Fruit fly (Drosophila melanogaster): ENCODE data around the gene CG11454.

The CG11454 gene

dm6 chr2L:143088-143487 is at the start of gene CG11454, which contains the start of gene CG31974:
TSS of gene CG11454 (plus strand) at chr2L:143323.
TSS of gene CG31974 (minus strand) at chr2L:143091.
- TF ChIP-seq EcR (GFP tag; optimal IDR thresholded peaks at IDR 0.05) (no peak), Dll (optimal IDR thresholded peaks at IDR 0.05) (no peak), psq (optimal IDR thresholded peaks at IDR 0.05) (no peak), usp (GFP tag; optimal IDR thresholded peaks at IDR 0.05) (no peak), pan (optimal IDR thresholded peaks at IDR 0.05) (no peak), CG8478 (optimal IDR thresholded peaks at IDR 0.05) (no peak)

- no peak for TF ChIP-seq EcR (GFP tag; optimal IDR thresholded peaks at IDR 0.05)
- TF ChIP-seq usp (GFP tag; optimal IDR thresholded peaks at IDR 0.05) = no peak
- TF ChIP-seq pan (optimal IDR thresholded peaks at IDR 0.05) = no peak
- no peak for TF ChIP-seq Dll (optimal IDR thresholded peaks at IDR 0.05)
- TF ChIP-seq CG8478 (optimal IDR thresholded peaks at IDR 0.05) = no peak
- no peak for TF ChIP-seq psq (optimal IDR thresholded peaks at IDR 0.05)
Observed at dm6 chr2L:94096-94495, 49.0 kb upstream of the CG11454 start.

dm6 chr2L:94639-95059 is 48.5 kb upstream of the CG11454 start, which contains the start of gene Zir:
TSS of gene Zir (plus strand) at chr2L:94739.
- TF ChIP-seq pan (optimal IDR thresholded peaks at IDR 0.05) (no peak), CG8478 (optimal IDR thresholded peaks at IDR 0.05) (no peak), Dll (optimal IDR thresholded peaks at IDR 0.05) (no peak), usp (GFP tag; optimal IDR thresholded peaks at IDR 0.05) (no peak), EcR (GFP tag; optimal IDR thresholded peaks at IDR 0.05) (no peak), psq (optimal IDR thresholded peaks at IDR 0.05) (no peak)

- TF ChIP-seq CG8478 (optimal IDR thresholded peaks at IDR 0.05) (no peak), EcR (GFP tag; optimal IDR thresholded peaks at IDR 0.05) (no peak), psq (optimal IDR thresholded peaks at IDR 0.05) (no peak), Dll (optimal IDR thresholded peaks at IDR 0.05) (no peak), usp (GFP tag; optimal IDR thresholded peaks at IDR 0.05) (no peak), pan (optimal IDR thresholded peaks at IDR 0.05) (no peak)
Observed at dm6 chr2L:102161-102761, 40.9 kb upstream of the CG11454 start, which contains the start of gene Creld. TSS of gene Creld (plus strand) at chr2L:102380.

- TF ChIP-seq CG8478 (optimal IDR thresholded peaks at IDR 0.05) = no peak
- no peak for TF ChIP-seq pan (optimal IDR thresholded peaks at IDR 0.05)
- no peak for TF ChIP-seq Dll (optimal IDR thresholded peaks at IDR 0.05)
Observed at dm6 chr2L:106540-106939, 36.6 kb upstream of the CG11454 start, which contains the start of the genes Nhe1 and Sam-S. TSS of gene Nhe1 (minus strand) at chr2L:106732. TSS of gene Sam-S (plus strand) at chr2L:106903.

dm6 chr2L:107032-107431 is 36.1 kb upstream of the CG11454 start:
- TF ChIP-seq Dll (optimal IDR thresholded peaks at IDR 0.05) (no peak), psq (optimal IDR thresholded peaks at IDR 0.05) (no peak)

- no peak for TF ChIP-seq pan (optimal IDR thresholded peaks at IDR 0.05)
- TF ChIP-seq usp (GFP tag; optimal IDR thresholded peaks at IDR 0.05) = no peak
- TF ChIP-seq psq (optimal IDR thresholded peaks at IDR 0.05) = no peak
- TF ChIP-seq CG8478 (optimal IDR thresholded peaks at IDR 0.05) = no peak
- no peak for TF ChIP-seq EcR (GFP tag; optimal IDR thresholded peaks at IDR 0.05)
- no peak for TF ChIP-seq Dll (optimal IDR thresholded peaks at IDR 0.05)
Observed at dm6 chr2L:107476-108436, 35.4 kb upstream of the CG11454 start.

- TF ChIP-seq CG8478 (optimal IDR thresholded peaks at IDR 0.05) = no peak
- TF ChIP-seq pan (optimal IDR thresholded peaks at IDR 0.05) = no peak
- TF ChIP-seq Dll (optimal IDR thresholded peaks at IDR 0.05) = no peak
- TF ChIP-seq usp (GFP tag; optimal IDR thresholded peaks at IDR 0.05) = no peak
- no peak for TF ChIP-seq psq (optimal IDR thresholded peaks at IDR 0.05)
- no peak for TF ChIP-seq EcR (GFP tag; optimal IDR thresholded peaks at IDR 0.05)
Observed at dm6 chr2L:109098-109799, 33.9 kb upstream of the CG11454 start.

dm6 chr2L:110046-110445 is 33.1 kb upstream of the CG11454 start:
- TF ChIP-seq usp (GFP tag; optimal IDR thresholded peaks at IDR 0.05) = no peak
- TF ChIP-seq CG8478 (optimal IDR thresholded peaks at IDR 0.05) = no peak
- TF ChIP-seq psq (optimal IDR thresholded peaks at IDR 0.05) = no peak
- no peak for TF ChIP-seq Dll (optimal IDR thresholded peaks at IDR 0.05)
- no peak for TF ChIP-seq pan (optimal IDR thresholded peaks at IDR 0.05)
- no peak for TF ChIP-seq EcR (GFP tag; optimal IDR thresholded peaks at IDR 0.05)

- TF ChIP-seq pan (optimal IDR thresholded peaks at IDR 0.05) (no peak), Dll (optimal IDR thresholded peaks at IDR 0.05) (no peak), usp (GFP tag; optimal IDR thresholded peaks at IDR 0.05) (no peak)
Observed at dm6 chr2L:114429-114828, 28.7 kb upstream of the CG11454 start, which contains the start of gene ND-15. TSS of gene ND-15 (plus strand) at chr2L:114726.

- TF ChIP-seq CG8478 (optimal IDR thresholded peaks at IDR 0.05) = no peak
- no peak for TF ChIP-seq EcR (GFP tag; optimal IDR thresholded peaks at IDR 0.05)
- TF ChIP-seq pan (optimal IDR thresholded peaks at IDR 0.05) = no peak
- TF ChIP-seq usp (GFP tag; optimal IDR thresholded peaks at IDR 0.05) = no peak
- TF ChIP-seq psq (optimal IDR thresholded peaks at IDR 0.05) = no peak
- no peak for TF ChIP-seq Dll (optimal IDR thresholded peaks at IDR 0.05)
Observed at dm6 chr2L:116388-116787, 26.7 kb upstream of the CG11454 start, which contains the start of gene CG13694. TSS of gene CG13694 (minus strand) at chr2L:116488.
